Fruit fly (Drosophila melanogaster): ENCODE results near the gene CG12479.

CG12479 gene

DNA sequence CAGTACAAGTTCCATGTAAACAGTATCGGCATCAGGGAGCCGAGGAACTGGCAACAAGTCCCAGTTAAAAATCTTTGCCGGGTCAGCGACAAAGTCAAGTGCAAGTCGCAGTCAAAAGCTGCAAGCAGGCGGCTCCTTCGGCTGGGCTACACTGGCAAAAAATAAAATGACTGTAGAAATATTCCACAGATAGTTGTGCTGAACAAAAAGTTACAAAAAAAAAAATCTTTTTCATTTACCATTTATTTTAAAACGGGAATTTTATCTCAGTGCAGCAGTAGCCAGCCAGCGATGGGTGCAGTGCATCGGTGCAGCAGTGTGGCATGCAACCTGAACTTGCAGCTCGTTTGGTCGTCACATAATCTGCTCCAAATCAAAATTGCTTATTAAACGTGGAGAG is 2.5 kb downstream of the CG12479 start:
- TF ChIP-seq CG8478 (optimal IDR thresholded peaks at IDR 0.05), result no peak
- no peak for TF ChIP-seq CTCF (optimal IDR thresholded peaks at IDR 0.05)

DNA sequence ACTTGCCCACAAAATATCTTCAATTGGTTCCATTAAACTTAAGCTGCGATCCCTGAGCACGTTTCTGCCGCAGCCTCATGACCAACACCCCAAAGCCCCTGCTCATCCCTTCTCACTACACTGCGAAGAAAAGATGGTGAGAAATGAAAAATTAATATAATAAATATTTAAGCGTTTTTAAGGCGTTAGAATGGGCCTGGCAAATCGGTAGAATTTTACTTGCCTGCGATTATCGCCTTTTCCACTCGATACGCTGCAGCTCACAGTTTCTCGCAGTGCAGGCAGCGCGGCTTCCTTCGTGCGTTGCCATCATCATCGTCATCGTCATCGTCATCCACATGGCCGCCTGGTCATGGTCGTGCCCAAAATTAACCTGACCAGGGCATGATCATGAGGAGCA is 3.6 kb downstream of the CG12479 start:
- TF ChIP-seq CG8478 (optimal IDR thresholded peaks at IDR 0.05), result no peak

DNA sequence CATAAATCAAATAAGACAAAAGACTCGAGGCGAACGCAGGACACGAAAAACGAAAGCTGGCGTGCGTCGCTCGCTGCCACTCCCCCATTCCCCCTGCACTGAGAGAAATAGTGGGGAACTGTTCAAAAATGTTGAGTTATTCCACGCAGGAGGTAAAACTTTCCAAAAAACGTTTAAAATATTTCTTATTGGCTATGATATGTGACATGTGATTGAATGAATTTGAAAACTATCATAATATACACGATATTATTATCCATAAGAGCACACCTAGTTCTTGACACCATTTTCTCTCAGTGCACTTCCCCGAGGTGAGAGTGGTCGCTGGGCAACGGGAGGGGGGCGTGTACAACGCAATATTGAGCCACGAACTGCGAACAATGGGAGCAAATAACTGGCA is 17.9 kb downstream of the CG12479 start:
- TF ChIP-seq CTCF (optimal IDR thresholded peaks at IDR 0.05), result no peak
- no peak for TF ChIP-seq CG8478 (optimal IDR thresholded peaks at IDR 0.05)

DNA sequence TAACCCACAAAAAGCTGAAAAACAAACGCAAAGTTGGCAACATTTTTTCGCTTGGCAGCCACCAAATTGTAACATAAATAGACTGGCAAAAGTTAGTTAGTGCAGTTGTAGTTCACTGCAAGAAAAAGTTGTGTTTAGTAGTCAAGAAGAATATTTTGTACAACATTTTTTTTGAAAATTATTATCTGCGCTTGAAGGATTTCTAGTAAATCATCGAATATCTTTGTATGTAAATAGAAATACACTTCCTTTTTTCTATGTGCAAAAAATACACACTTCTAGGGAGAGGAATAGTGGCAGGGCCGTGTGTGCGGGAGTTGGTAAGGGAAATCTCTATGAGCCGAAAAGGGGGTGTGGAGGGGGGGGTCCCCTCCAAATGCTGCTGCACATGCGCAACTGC is 28.1 kb downstream of the CG12479 start:
- TF ChIP-seq CTCF (optimal IDR thresholded peaks at IDR 0.05), result no peak
- no peak for TF ChIP-seq CG8478 (optimal IDR thresholded peaks at IDR 0.05)

DNA sequence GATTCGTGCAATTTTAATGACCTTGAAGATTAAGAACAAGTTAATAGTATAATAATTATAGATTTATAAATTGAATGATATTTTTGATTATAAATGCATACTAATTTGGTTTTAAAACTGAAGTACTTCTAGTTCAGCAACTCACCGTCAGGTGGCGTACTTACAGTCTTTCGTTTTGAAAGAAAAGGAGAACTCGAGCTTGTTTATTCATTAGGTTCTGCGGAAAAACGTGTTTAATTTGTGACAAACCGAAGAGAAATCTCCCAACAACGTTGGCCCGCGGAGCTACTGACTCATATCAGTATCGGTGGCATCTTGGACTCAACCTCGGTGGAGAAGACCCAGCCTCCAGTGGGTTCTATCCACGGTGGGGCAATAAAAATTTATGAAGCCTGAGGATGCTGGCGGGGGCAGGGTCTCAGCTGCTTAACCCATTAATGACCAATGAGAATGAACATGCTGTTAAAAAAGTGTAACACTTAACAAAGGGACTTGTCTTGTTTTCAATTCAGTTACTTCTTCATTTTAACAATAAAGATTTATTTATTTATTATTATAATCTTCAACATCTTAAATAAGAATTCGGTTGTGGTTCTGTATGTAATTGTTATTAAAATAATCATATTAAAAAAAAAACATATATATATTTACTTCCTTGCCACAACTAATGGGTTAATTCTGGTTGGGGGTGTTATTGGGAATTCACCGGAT is 29.0 kb downstream of the CG12479 start:
- TF ChIP-seq CTCF (optimal IDR thresholded peaks at IDR 0.05) (peak; percentile 52 to 65), CG8478 (optimal IDR thresholded peaks at IDR 0.05) (no peak)

DNA sequence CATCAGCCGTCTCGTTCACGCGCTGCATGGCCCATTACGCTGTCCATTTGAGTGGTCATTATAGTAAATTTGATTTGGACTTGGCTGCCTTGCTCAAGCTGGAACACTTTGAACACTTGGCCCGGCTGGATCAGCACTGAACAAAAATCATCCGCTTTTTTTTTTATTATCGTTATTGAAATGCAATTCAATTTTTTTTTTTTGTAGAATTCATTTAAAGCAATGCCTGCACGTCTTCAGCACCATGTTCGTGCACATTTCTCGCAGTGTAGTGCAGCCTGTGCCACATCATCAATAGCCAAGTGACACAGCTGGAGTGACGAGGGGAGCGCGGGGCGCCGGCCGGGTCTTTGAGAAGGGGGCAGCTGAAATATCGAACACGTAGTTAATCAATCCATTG is 31.6 kb downstream of the CG12479 start:
- TF ChIP-seq CTCF (optimal IDR thresholded peaks at IDR 0.05), result no peak
- no peak for TF ChIP-seq CG8478 (optimal IDR thresholded peaks at IDR 0.05)

DNA sequence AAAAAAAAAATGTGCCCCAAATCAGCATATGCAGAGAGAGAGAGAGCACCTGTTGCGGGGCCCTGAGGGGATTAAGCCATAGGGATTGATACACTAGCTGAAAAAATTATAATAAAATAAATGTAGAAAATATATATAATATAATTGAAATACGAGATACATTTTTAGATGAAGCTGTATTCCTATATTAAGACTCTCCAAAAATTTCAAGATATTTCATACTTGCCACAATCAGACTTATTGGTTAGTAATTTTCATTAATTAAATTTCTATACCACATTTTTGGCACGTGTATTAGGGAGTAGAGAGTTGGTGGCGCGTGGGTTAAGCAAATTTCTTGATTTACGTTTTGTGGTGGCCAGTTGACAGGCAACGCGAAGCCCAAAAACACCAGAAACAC is 33.3 kb downstream of the CG12479 start:
- no peak for TF ChIP-seq CTCF (optimal IDR thresholded peaks at IDR 0.05)
- TF ChIP-seq CG8478 (optimal IDR thresholded peaks at IDR 0.05), result no peak

DNA sequence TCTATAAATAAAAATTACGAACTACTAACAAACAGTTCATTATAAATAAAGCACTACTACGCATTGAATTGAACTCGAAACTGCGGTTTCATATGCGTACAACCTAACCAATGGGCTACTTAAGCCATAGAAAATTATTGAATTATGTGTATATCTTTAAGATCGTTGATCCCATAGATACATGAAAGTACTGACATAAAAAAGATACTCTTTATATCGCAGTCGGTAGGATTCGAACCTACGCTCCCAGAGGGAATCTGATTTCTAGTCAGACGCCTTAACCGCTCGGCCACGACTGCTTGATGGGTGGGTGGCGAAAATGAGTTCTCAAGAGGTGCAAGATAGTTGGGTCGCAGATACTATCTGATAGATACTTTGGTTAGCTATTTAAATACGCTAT is 34.3 kb downstream of the CG12479 start:
- TF ChIP-seq CG8478 (optimal IDR thresholded peaks at IDR 0.05), result no peak
- TF ChIP-seq CTCF (optimal IDR thresholded peaks at IDR 0.05), result no peak

DNA sequence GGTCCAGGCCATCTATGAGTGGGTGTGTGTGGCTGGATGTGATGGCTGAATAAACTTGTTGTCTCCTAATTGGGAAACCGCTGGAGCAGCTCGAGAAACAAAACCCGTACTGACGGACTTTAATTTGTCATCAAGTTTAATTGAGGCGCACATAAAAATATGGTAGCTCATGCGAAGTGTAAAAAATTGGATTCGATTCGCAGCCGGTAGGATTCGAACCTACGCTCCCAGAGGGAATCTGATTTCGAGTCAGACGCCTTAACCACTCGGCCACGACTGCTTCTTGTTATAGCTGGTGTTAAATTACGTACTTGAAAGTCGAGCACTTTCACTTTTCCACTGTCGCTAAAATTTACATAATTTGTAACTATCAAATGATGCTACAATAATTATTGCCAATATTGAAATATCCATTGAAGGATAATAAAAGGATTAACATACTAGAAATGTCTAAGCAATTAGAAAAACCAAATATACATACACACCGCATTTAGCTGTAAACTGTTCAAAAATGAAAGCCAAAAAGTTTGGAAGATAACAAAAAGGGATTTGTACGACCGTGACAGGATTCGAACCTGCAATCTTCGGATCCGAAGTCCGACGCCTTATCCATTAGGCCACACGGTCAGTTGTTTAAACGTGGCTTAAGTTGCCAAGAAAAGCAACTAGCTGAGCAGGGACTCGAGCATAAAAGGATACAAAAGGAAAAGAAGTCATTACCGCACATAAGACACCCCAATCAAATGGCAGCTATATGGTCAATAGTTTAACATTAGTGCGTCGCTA is 48.4 kb downstream of the CG12479 start:
- TF ChIP-seq CG8478 (optimal IDR thresholded peaks at IDR 0.05) (no peak), CTCF (optimal IDR thresholded peaks at IDR 0.05) (no peak)
